Worm (Caenorhabditis elegans): ENCODE results near the gene B0507.5.

DNA sequence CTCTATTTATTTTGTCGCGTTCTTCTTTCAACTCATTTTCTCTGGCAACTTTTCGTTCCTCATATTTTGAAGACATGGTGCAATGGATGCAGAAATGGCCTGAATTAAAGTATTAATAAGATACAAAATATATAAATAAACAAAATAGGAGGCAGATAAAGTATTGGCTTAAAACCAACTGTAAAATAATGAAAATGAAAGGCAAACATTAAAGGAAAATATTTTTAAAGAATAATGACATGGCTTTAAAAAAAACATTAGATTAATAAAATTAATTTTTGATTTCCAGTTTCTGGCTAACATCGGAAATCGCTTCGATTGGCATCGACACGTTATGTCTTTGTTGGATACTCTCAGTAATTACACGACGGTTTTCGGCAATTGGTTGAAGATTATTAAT lies 6.9 kb downstream of the B0507.5 start, which contains the start of gene ddn-1:
- TF ChIP-seq gmeb-1 (tag; optimal IDR thresholded peaks at IDR 0.05): no peak
- TF ChIP-seq nhr-6 (tag; optimal IDR thresholded peaks at IDR 0.05): no peak
- TF ChIP-seq unc-39 (tag; optimal IDR thresholded peaks at IDR 0.05): no peak
- TF ChIP-seq aly-2 (tag; optimal IDR thresholded peaks at IDR 0.05): no peak
- TF ChIP-seq nhr-77 (tag; optimal IDR thresholded peaks at IDR 0.05): no peak
- TF ChIP-seq lin-39 (tag; optimal IDR thresholded peaks at IDR 0.05): no peak
- no peak for TF ChIP-seq R02D3.7 (tag; optimal IDR thresholded peaks at IDR 0.05)
- no peak for TF ChIP-seq C34F6.9 (tag; optimal IDR thresholded peaks at IDR 0.05)
- no peak for TF ChIP-seq Y55F3AM.14 (GFP tag; optimal IDR thresholded peaks at IDR 0.05)

Measured in whole organism, L2 larva.